Worm (Caenorhabditis elegans): Measurements from ENCODE around the gene srx-6.

Gene srx-6

DNA sequence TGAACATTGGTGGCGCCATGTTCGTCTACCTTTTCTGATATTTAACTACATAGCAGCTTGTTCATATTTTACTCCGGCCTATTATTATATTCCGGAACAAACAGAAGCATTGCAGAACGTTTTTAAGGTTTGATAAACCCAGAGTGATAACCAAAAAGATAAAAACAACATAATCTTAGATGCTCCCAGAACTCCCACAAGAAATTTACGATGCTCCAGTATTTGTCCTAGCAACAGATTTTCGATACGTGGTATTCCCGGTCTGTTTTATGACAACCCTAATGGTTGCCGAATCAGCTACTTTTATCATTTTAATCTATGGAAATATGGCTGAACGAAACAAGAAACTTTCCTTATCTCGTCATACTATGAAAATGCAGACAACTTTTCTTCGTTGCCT lies 40.5 kb upstream of the srx-6 start:
- TF ChIP-seq ztf-16 (tag; optimal IDR thresholded peaks at IDR 0.05) (no peak), ttx-3 (tag; optimal IDR thresholded peaks at IDR 0.05) (no peak), syd-9 (tag; optimal IDR thresholded peaks at IDR 0.05) (no peak), F13H6.1 (tag; optimal IDR thresholded peaks at IDR 0.05) (no peak), elt-2 (tag; optimal IDR thresholded peaks at IDR 0.05) (no peak), ceh-9 (tag; optimal IDR thresholded peaks at IDR 0.05) (no peak), Y22D7AL.16 (tag; optimal IDR thresholded peaks at IDR 0.05) (no peak), npax-4 (tag; optimal IDR thresholded peaks at IDR 0.05) (no peak), rnt-1 (tag; optimal IDR thresholded peaks at IDR 0.05) (no peak), ceh-30 (tag; optimal IDR thresholded peaks at IDR 0.05) (no peak), ceh-19 (GFP tag; optimal IDR thresholded peaks at IDR 0.05) (no peak), pros-1 (tag; optimal IDR thresholded peaks at IDR 0.05) (no peak), lim-6 (tag; optimal IDR thresholded peaks at IDR 0.05) (no peak), unc-42 (tag; optimal IDR thresholded peaks at IDR 0.05) (no peak), hlh-13 (GFP tag; optimal IDR thresholded peaks at IDR 0.05) (no peak), ets-4 (tag; optimal IDR thresholded peaks at IDR 0.05) (no peak), nhr-11 (tag; optimal IDR thresholded peaks at IDR 0.05) (no peak), dmd-4 (tag; optimal IDR thresholded peaks at IDR 0.05; ENCODE audit: borderline replicate concordance) (no peak), unc-86 (tag; optimal IDR thresholded peaks at IDR 0.05) (no peak), ama-1 (optimal IDR thresholded peaks at IDR 0.05) (no peak)

- TF ChIP-seq elt-2 (tag; optimal IDR thresholded peaks at IDR 0.05) (no peak), ttx-3 (tag; optimal IDR thresholded peaks at IDR 0.05) (no peak), fax-1 (tag; optimal IDR thresholded peaks at IDR 0.05) (no peak), unc-3 (GFP tag; conservative IDR thresholded peaks at IDR 0.05) (no peak), unc-3 (tag; optimal IDR thresholded peaks at IDR 0.05) (no peak), hlh-30 (tag; optimal IDR thresholded peaks at IDR 0.05; ENCODE audit: insufficient read depth) (no peak), ceh-45 (GFP tag; IDR thresholded peaks at IDR 0.05) (no peak), ahr-1 (tag; optimal IDR thresholded peaks at IDR 0.05) (no peak), tbx-2 (tag; optimal IDR thresholded peaks at IDR 0.05) (no peak), rnt-1 (tag; optimal IDR thresholded peaks at IDR 0.05) (no peak), eyg-1 (tag; optimal IDR thresholded peaks at IDR 0.05) (no peak), unc-42 (tag; optimal IDR thresholded peaks at IDR 0.05) (no peak), ceh-2 (tag; optimal IDR thresholded peaks at IDR 0.05) (no peak), ztf-16 (tag; optimal IDR thresholded peaks at IDR 0.05) (no peak), ceh-6 (GFP tag; optimal IDR thresholded peaks at IDR 0.05) (no peak), nhr-11 (tag; optimal IDR thresholded peaks at IDR 0.05) (no peak), zip-5 (tag; optimal IDR thresholded peaks at IDR 0.05) (no peak), pat-9 (tag; optimal IDR thresholded peaks at IDR 0.05) (no peak), ceh-31 (tag; optimal IDR thresholded peaks at IDR 0.05) (no peak)
Measured at ce11 chrV:7352186-7353053, 39.3 kb upstream of the srx-6 start, which contains the start of the genes srh-231 and srh-275. Gene srh-231, minus strand, starts transcription at chrV:7352236. Gene srh-275, plus strand, starts transcription at chrV:7353003.

DNA sequence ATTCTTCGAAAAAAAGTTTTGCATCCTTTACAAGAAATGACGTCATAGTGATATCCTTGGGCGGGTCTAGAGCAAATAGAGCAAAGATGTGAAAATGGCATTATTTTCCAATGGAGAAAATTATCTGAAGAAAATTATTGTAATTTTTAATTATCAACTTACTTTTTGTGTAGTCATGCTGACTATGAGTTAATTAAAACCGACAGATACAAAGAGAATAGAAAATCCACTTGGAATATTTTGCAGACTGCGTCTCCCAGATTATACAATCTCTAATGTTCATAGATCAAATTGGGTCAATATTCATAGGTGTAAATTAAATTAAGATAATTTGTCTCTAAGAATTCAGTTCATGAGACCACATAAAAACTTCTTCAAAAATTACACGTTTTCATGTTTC lies 36.4 kb upstream of the srx-6 start, which contains the start of gene nhr-149:
Gene nhr-149, minus strand, starts transcription at position 101 of the 400 bp plus-strand sequence.
- TF ChIP-seq hlh-30 (tag; optimal IDR thresholded peaks at IDR 0.05; ENCODE audit: insufficient read depth) (no peak), sox-2 (GFP tag; IDR thresholded peaks at IDR 0.05) (no peak), pha-2 (tag; optimal IDR thresholded peaks at IDR 0.05) (no peak), ceh-14 (tag; optimal IDR thresholded peaks at IDR 0.05) (no peak), ref-2 (tag; optimal IDR thresholded peaks at IDR 0.05) (no peak), madf-2 (tag; optimal IDR thresholded peaks at IDR 0.05) (no peak), dve-1 (tag; optimal IDR thresholded peaks at IDR 0.05) (no peak), K02D7.2 (tag; optimal IDR thresholded peaks at IDR 0.05) (no peak)

All from whole organism, late embryonic.